Worm (Caenorhabditis elegans) whole organism, L1 larva: ENCODE results near the gene ugt-14.
A peak's percentile ranks its signal among the peaks of the same experiment; 100 is the strongest.

Experiments
- Y116A8C.19 ChIP-seq: sonication (generic microtip); optimal IDR thresholded peaks from 2 replicates; lab custom pipeline; 2016; ENCODE audit warnings: missing compliant biosample characterization, missing genetic modification characterization, borderline replicate concordance
- aly-2 ChIP-seq: fragments of 150-350 bp; optimal IDR thresholded peaks from 2 replicates; lab custom pipeline; 2014; ENCODE audit warnings: missing biosample characterization, missing genetic modification characterization
- lin-35 ChIP-seq, 2 experiments: fragments of 150-350 bp; optimal IDR thresholded peaks; 2 replicates each; lab custom pipeline; 2014; ENCODE audit warnings: missing biosample characterization in 2 of 2, missing genetic modification characterization in 2 of 2, missing genetic modification reagents in 2 of 2
- nhr-11 ChIP-seq: fragments of 150-350 bp; optimal IDR thresholded peaks from 2 replicates; lab custom pipeline; 2014; ENCODE audit warnings: missing biosample characterization, missing genetic modification characterization
- nhr-19 ChIP-seq: fragments of 200-800 bp; sonication (Bioruptor generic); conservative IDR thresholded peaks from 2 replicates; pipeline ENCODE4 v1.3.6; 2022; ENCODE audit warnings: missing genetic modification characterization, missing compliant biosample characterization

- TF ChIP-seq nhr-11 (tag; lab: Kevin White, UChicago), result peak; percentile 68
- TF ChIP-seq Y116A8C.19 (tag; lab: Kevin White, UChicago), result no peak
- TF ChIP-seq aly-2 (tag; lab: Kevin White, UChicago), result no peak
- no peak for TF ChIP-seq nhr-19 (GFP tag; lab: Robert Waterston, UW)
- no peak for TF ChIP-seq lin-35 (GFP tag; optimal IDR thresholded peaks at IDR 0.05; lab: Kevin White, UChicago)
Measured at ce11 chrV:4870627-4871026, 35.4 kb upstream of the ugt-14 start.
